Fruit fly (Drosophila melanogaster) whole organism, embryonic: ENCODE measurements around the gene Cand1.

ENCODE experiments used
- Atf-2 ChIP-seq: fragments of 200-800 bp; sonication (Bioruptor generic); optimal IDR thresholded peaks from 2 replicates; lab custom pipeline; 2016; ENCODE audit warnings: missing biosample characterization, missing genetic modification characterization
- Blimp-1 ChIP-seq: fragments of 200-800 bp; sonication (Bioruptor generic); optimal IDR thresholded peaks from 3 replicates; lab custom pipeline; 2018; ENCODE audit warnings: missing biosample characterization, missing genetic modification characterization, mild to moderate bottlenecking, moderate library complexity, missing genetic modification reagents
- CG11247 ChIP-seq: fragments of 200-800 bp; sonication (Bioruptor generic); IDR thresholded peaks from 2 replicates; pipeline ENCODE4 v1.3.6; 2022; ENCODE audit warnings: missing biosample characterization, missing genetic modification characterization
- CG11723 ChIP-seq: fragments of 200-800 bp; sonication (Bioruptor generic); optimal IDR thresholded peaks from 2 replicates; lab custom pipeline; 2017; ENCODE audit warnings: missing biosample characterization, mild to moderate bottlenecking, missing genetic modification characterization
- CG13424 ChIP-seq: fragments of 200-800 bp; sonication (Bioruptor generic); optimal IDR thresholded peaks from 2 replicates; lab custom pipeline; 2019; ENCODE audit warnings: missing biosample characterization, mild to moderate bottlenecking, missing genetic modification characterization, moderate library complexity
- CG14050 ChIP-seq: fragments of 200-800 bp; sonication (Bioruptor generic); IDR thresholded peaks from 3 replicates; pipeline ENCODE4 v1.3.6; 2022; ENCODE audit warnings: missing biosample characterization, missing genetic modification characterization
- CG15269 ChIP-seq: fragments of 200-800 bp; sonication (Bioruptor generic); optimal IDR thresholded peaks from 2 replicates; lab custom pipeline; 2018; ENCODE audit warnings: missing biosample characterization, mild to moderate bottlenecking, missing genetic modification characterization, moderate library complexity
- CG16815 ChIP-seq: fragments of 200-800 bp; sonication (Bioruptor generic); optimal IDR thresholded peaks from 3 replicates; lab custom pipeline; 2017; ENCODE audit warnings: missing biosample characterization, mild to moderate bottlenecking, missing genetic modification characterization
- CG1792 ChIP-seq: fragments of 200-800 bp; sonication (Bioruptor generic); optimal IDR thresholded peaks from 2 replicates; lab custom pipeline; 2016; ENCODE audit warnings: missing biosample characterization, missing genetic modification characterization
- CG18011 ChIP-seq: fragments of 200-800 bp; sonication (Bioruptor generic); optimal IDR thresholded peaks from 2 replicates; lab custom pipeline; 2017; ENCODE audit warnings: missing biosample characterization, missing genetic modification characterization, mild to moderate bottlenecking, moderate library complexity, missing genotype
- CG2129 ChIP-seq: fragments of 200-800 bp; sonication (Bioruptor generic); IDR thresholded peaks from 2 replicates; pipeline ENCODE4 v1.3.6; 2022; ENCODE audit warnings: missing biosample characterization, missing genetic modification characterization; ENCODE audit not compliant: partially characterized antibody
- CG31441 ChIP-seq: fragments of 200-800 bp; sonication (Bioruptor generic); IDR thresholded peaks from 2 replicates; pipeline ENCODE4 v1.3.6; 2022; ENCODE audit warnings: missing biosample characterization, missing genetic modification characterization
- CG3281 ChIP-seq: fragments of 200-800 bp; sonication (Bioruptor generic); optimal IDR thresholded peaks from 3 replicates; lab custom pipeline; 2017; ENCODE audit warnings: missing biosample characterization, mild to moderate bottlenecking, missing genetic modification characterization
- CG4404 ChIP-seq: fragments of 200-800 bp; sonication (Bioruptor generic); IDR thresholded peaks from 2 replicates; pipeline ENCODE4 v1.3.6; 2022; ENCODE audit warnings: missing biosample characterization, missing genetic modification characterization
- CG4730 ChIP-seq: fragments of 200-800 bp; sonication (Bioruptor generic); IDR thresholded peaks from 2 replicates; pipeline ENCODE4 v1.3.6; 2022; ENCODE audit warnings: missing biosample characterization, missing genetic modification characterization
- CG5180 ChIP-seq: fragments of 200-800 bp; sonication (Bioruptor generic); optimal IDR thresholded peaks from 3 replicates; lab custom pipeline; 2017; ENCODE audit warnings: missing biosample characterization, missing genetic modification characterization, mild to moderate bottlenecking, moderate library complexity, missing genetic modification reagents
- CG6689 ChIP-seq: fragments of 200-800 bp; sonication (Bioruptor generic); IDR thresholded peaks from 2 replicates; pipeline ENCODE4 v1.3.6; 2022; ENCODE audit warnings: missing biosample characterization, missing genetic modification characterization
- CG7928 ChIP-seq: fragments of 200-800 bp; sonication (Bioruptor generic); optimal IDR thresholded peaks from 2 replicates; lab custom pipeline; 2017; ENCODE audit warnings: missing biosample characterization, mild to moderate bottlenecking, missing genetic modification characterization
- D19A ChIP-seq: fragments of 200-800 bp; optimal IDR thresholded peaks from 3 replicates; lab custom pipeline; 2019; ENCODE audit warnings: missing biosample characterization, mild to moderate bottlenecking, missing genetic modification characterization, moderate library complexity
- D19B ChIP-seq: fragments of 200-800 bp; sonication (Bioruptor generic); optimal IDR thresholded peaks from 2 replicates; lab custom pipeline; 2017; ENCODE audit warnings: missing biosample characterization, mild to moderate bottlenecking, missing genetic modification characterization
- Dref ChIP-seq: fragments of 200-800 bp; sonication (Bioruptor generic); IDR thresholded peaks from 2 replicates; pipeline ENCODE4 v1.3.6; 2022; ENCODE audit warnings: missing biosample characterization, missing genetic modification characterization
- E2f1 ChIP-seq: fragments of 200-800 bp; sonication (Bioruptor generic); IDR thresholded peaks from 2 replicates; pipeline ENCODE4 v1.3.6; 2022; ENCODE audit warnings: missing biosample characterization, missing genetic modification characterization
- Gsc ChIP-seq: fragments of 200-800 bp; sonication (Bioruptor generic); IDR thresholded peaks from 2 replicates; pipeline ENCODE4 v1.3.6; 2022; ENCODE audit warnings: missing biosample characterization, missing genetic modification characterization
- Lhr ChIP-seq: fragments of 200-800 bp; sonication (Bioruptor generic); optimal IDR thresholded peaks from 3 replicates; lab custom pipeline; 2017; ENCODE audit warnings: mild to moderate bottlenecking, missing biosample characterization, missing genetic modification reagents, missing genetic modification characterization
- Mad ChIP-seq: fragments of 200-800 bp; sonication (Bioruptor generic); optimal IDR thresholded peaks from 2 replicates; lab custom pipeline; 2016; ENCODE audit warnings: missing biosample characterization, missing genetic modification characterization
- Myb ChIP-seq: fragments of 200-800 bp; sonication (Bioruptor generic); optimal IDR thresholded peaks from 2 replicates; lab custom pipeline; 2016; ENCODE audit warnings: missing biosample characterization, missing genetic modification characterization
- Oli ChIP-seq: fragments of 200-800 bp; sonication (Bioruptor generic); optimal IDR thresholded peaks from 2 replicates; lab custom pipeline; 2018; ENCODE audit warnings: missing biosample characterization, mild to moderate bottlenecking, missing genetic modification characterization, moderate library complexity
- Opbp ChIP-seq: fragments of 200-800 bp; sonication (Bioruptor generic); IDR thresholded peaks from 3 replicates; pipeline ENCODE4 v1.3.6; 2022; ENCODE audit warnings: missing biosample characterization, missing genetic modification characterization; ENCODE audit not compliant: partially characterized antibody
- Sox102F ChIP-seq: fragments of 200-800 bp; sonication (Bioruptor generic); optimal IDR thresholded peaks from 2 replicates; lab custom pipeline; 2018; ENCODE audit warnings: missing biosample characterization, mild to moderate bottlenecking, missing genetic modification characterization, moderate library complexity
- TFAM ChIP-seq: fragments of 200-800 bp; sonication (Bioruptor generic); optimal IDR thresholded peaks from 2 replicates; lab custom pipeline; 2017; ENCODE audit warnings: missing biosample characterization, missing genetic modification characterization, inconsistent platforms
- bsh ChIP-seq, 2 experiments: fragments of 200-800 bp; sonication (Bioruptor generic); optimal IDR thresholded peaks; 2 replicates each; lab custom pipeline; 2017 to 2018; ENCODE audit warnings: mild to moderate bottlenecking in 2 of 2, missing biosample characterization in 2 of 2, missing genetic modification characterization in 2 of 2, moderate library complexity in 1 of 2
- btn ChIP-seq: fragments of 200-800 bp; sonication (Bioruptor generic); optimal IDR thresholded peaks from 2 replicates; lab custom pipeline; 2016; ENCODE audit warnings: missing biosample characterization, missing genetic modification characterization
- cas ChIP-seq: fragments of 200-800 bp; sonication (Bioruptor generic); IDR thresholded peaks from 2 replicates; pipeline ENCODE4 v1.3.6; 2022; ENCODE audit warnings: missing biosample characterization, missing genetic modification characterization
- cato ChIP-seq: fragments of 200-800 bp; sonication (Bioruptor generic); optimal IDR thresholded peaks from 2 replicates; lab custom pipeline; 2016; ENCODE audit warnings: missing biosample characterization, missing genetic modification characterization, borderline replicate concordance
- corto ChIP-seq: fragments of 200-800 bp; sonication (Bioruptor generic); optimal IDR thresholded peaks from 2 replicates; lab custom pipeline; 2016; ENCODE audit warnings: missing biosample characterization, mild to moderate bottlenecking, missing genetic modification characterization, moderate library complexity
- esg ChIP-seq: fragments of 200-800 bp; sonication (Bioruptor generic); conservative IDR thresholded peaks from 2 replicates; pipeline ENCODE4 v1.3.6; 2022; ENCODE audit warnings: missing biosample characterization, missing genetic modification characterization
- fd96Cb ChIP-seq: fragments of 200-800 bp; sonication (Bioruptor generic); optimal IDR thresholded peaks from 2 replicates; lab custom pipeline; 2018; ENCODE audit warnings: missing biosample characterization, mild to moderate bottlenecking, missing genetic modification characterization, moderate library complexity
- hbn ChIP-seq: fragments of 200-800 bp; sonication (Bioruptor generic); IDR thresholded peaks from 2 replicates; pipeline ENCODE4 v1.3.6; 2022; ENCODE audit warnings: missing biosample characterization, missing genetic modification characterization; ENCODE audit not compliant: partially characterized antibody
- inv ChIP-seq: fragments of 200-800 bp; sonication (Bioruptor generic); IDR thresholded peaks from 2 replicates; pipeline ENCODE4 v1.3.6; 2022; ENCODE audit warnings: missing biosample characterization, missing genetic modification characterization; ENCODE audit not compliant: partially characterized antibody
- lbe ChIP-seq: fragments of 200-800 bp; sonication (Bioruptor generic); optimal IDR thresholded peaks from 2 replicates; lab custom pipeline; 2016; ENCODE audit warnings: missing biosample characterization, mild to moderate bottlenecking, missing genetic modification characterization
- maf-S ChIP-seq: fragments of 200-800 bp; sonication (Bioruptor generic); optimal IDR thresholded peaks from 2 replicates; lab custom pipeline; 2016; ENCODE audit warnings: missing biosample characterization, missing genetic modification characterization
- nmo ChIP-seq: fragments of 200-800 bp; sonication (Bioruptor generic); optimal IDR thresholded peaks from 2 replicates; lab custom pipeline; 2018; ENCODE audit warnings: missing biosample characterization, mild to moderate bottlenecking, missing genetic modification characterization, moderate library complexity
- pita ChIP-seq: fragments of 200-800 bp; sonication (Bioruptor generic); optimal IDR thresholded peaks from 2 replicates; lab custom pipeline; 2017; ENCODE audit warnings: missing biosample characterization, mild to moderate bottlenecking, missing genetic modification characterization
- salm ChIP-seq: fragments of 200-800 bp; sonication (Bioruptor generic); optimal IDR thresholded peaks from 2 replicates; lab custom pipeline; 2018; ENCODE audit warnings: missing biosample characterization, mild to moderate bottlenecking, missing genetic modification characterization
- sc ChIP-seq, 3 experiments: fragments of >200 bp in 2 of 3; fragments of 200-800 bp in 1 of 3; sonication (Bioruptor generic) in 1 of 3; optimal IDR thresholded peaks; 2 replicates in 2 of 3; 3 replicates in 1 of 3; lab custom pipeline; 2017; ENCODE audit warnings: mild to moderate bottlenecking in 1 of 3, missing biosample characterization in 1 of 3, missing genetic modification characterization in 1 of 3, missing genetic modification reagents in 1 of 3
- slp2 ChIP-seq: fragments of 200-800 bp; sonication (Bioruptor generic); optimal IDR thresholded peaks from 2 replicates; lab custom pipeline; 2016; ENCODE audit warnings: missing biosample characterization, missing genetic modification characterization
- sna ChIP-seq: fragments of 200-800 bp; sonication (Bioruptor generic); IDR thresholded peaks from 2 replicates; pipeline ENCODE4 v1.3.6; 2022; ENCODE audit warnings: missing biosample characterization, missing genetic modification characterization; ENCODE audit not compliant: partially characterized antibody
- unc-4 ChIP-seq: fragments of 200-800 bp; sonication (Bioruptor generic); IDR thresholded peaks from 2 replicates; pipeline ENCODE4 v1.3.6; 2022; ENCODE audit warnings: missing biosample characterization, missing genetic modification characterization; ENCODE audit not compliant: partially characterized antibody

Cand1 gene

dm6 chr2L:10381890-10382450, 19.5 kb upstream of the Cand1 start, which contains the start of gene CG5096 (continued):
- TF ChIP-seq Oli (tag; lab: Kevin White, UChicago): peak; percentile 86
- no peak for TF ChIP-seq hbn (GFP tag; lab: Robert Waterston, UW)
- peak; percentile 62 for TF ChIP-seq lbe
- TF ChIP-seq CG11247 (GFP tag; lab: Robert Waterston, UW): no peak; the same call in 1 of the 2 replicates
- no peak for TF ChIP-seq inv (GFP tag; lab: Robert Waterston, UW)
- no peak for TF ChIP-seq Lhr (GFP tag; lab: Kevin White, UChicago)
- TF ChIP-seq D19B (GFP tag; lab: Kevin White, UChicago): peak; percentile 81
- TF ChIP-seq CG6689: peak; percentile 89
- TF ChIP-seq unc-4 (GFP tag; lab: Robert Waterston, UW): no peak
- TF ChIP-seq Dref (GFP tag; lab: Robert Waterston, UW): no peak
- no peak for TF ChIP-seq CG4404 (GFP tag; lab: Robert Waterston, UW)
- TF ChIP-seq Blimp-1: peak; percentile 85
- peak; percentile 76; the same call in 1 of the 2 replicates for TF ChIP-seq cas (GFP tag; lab: Robert Waterston, UW)
- peak; percentile 50 for TF ChIP-seq cato (GFP tag; lab: Kevin White, UChicago)
- peak; percentile 88 for TF ChIP-seq E2f1 (GFP tag; lab: Robert Waterston, UW)
- no peak for TF ChIP-seq Opbp (GFP tag; lab: Robert Waterston, UW)
- no peak for TF ChIP-seq TFAM (GFP tag; lab: Kevin White, UChicago)
- TF ChIP-seq Atf-2 (GFP tag; lab: Kevin White, UChicago): peak; percentile 70
- TF ChIP-seq salm (tag; lab: Kevin White, UChicago): peak; percentile 87
- peak; percentile 41 for TF ChIP-seq CG7928 (GFP tag; lab: Kevin White, UChicago)
- no peak for TF ChIP-seq CG2129 (GFP tag; lab: Robert Waterston, UW)
- TF ChIP-seq pita: no peak
- TF ChIP-seq CG13424 (tag; lab: Kevin White, UChicago): peak; percentile 93
- peak; percentile 14 for TF ChIP-seq CG16815
- TF ChIP-seq maf-S (GFP tag; lab: Kevin White, UChicago): peak; percentile 67
- TF ChIP-seq CG31441 (GFP tag; lab: Robert Waterston, UW): peak; percentile 87
- TF ChIP-seq CG5180 (GFP tag; lab: Kevin White, UChicago): peak; percentile 78
- peak; percentile 92 for TF ChIP-seq CG3281
- peak; percentile 47 for TF ChIP-seq Mad
- peak; percentile 87 for TF ChIP-seq CG14050 (GFP tag; lab: Robert Waterston, UW)
- TF ChIP-seq Gsc (GFP tag; lab: Robert Waterston, UW): no peak
- TF ChIP-seq CG4730 (GFP tag; lab: Robert Waterston, UW): peak; percentile 80
- TF ChIP-seq slp2 (GFP tag; lab: Kevin White, UChicago): peak; percentile 47
- peak; percentile 96 for TF ChIP-seq D19A (tag; lab: Kevin White, UChicago)
- TF ChIP-seq esg (GFP tag; lab: Robert Waterston, UW): peak; percentile 82
- TF ChIP-seq CG1792 (GFP tag; lab: Kevin White, UChicago): peak; percentile 78
- TF ChIP-seq Sox102F (GFP tag; lab: Kevin White, UChicago): peak; percentile 91
- peak; percentile 57 for TF ChIP-seq CG18011 (GFP tag; lab: Kevin White, UChicago)
- TF ChIP-seq CG11723 (GFP tag; lab: Kevin White, UChicago): peak; percentile 70
- peak in 1 of 2 experiments; percentile 90 for TF ChIP-seq bsh (GFP tag; optimal IDR thresholded peaks at IDR 0.05; lab: Kevin White, UChicago)
- TF ChIP-seq corto (GFP tag; lab: Kevin White, UChicago): peak; percentile 27
- peak; percentile 68 for TF ChIP-seq Myb
- TF ChIP-seq fd96Cb: peak; percentile 84
- peak; percentile 41 for TF ChIP-seq btn (GFP tag; lab: Kevin White, UChicago)
- no peak for TF ChIP-seq sna (GFP tag; lab: Robert Waterston, UW)
- TF ChIP-seq nmo (GFP tag; lab: Kevin White, UChicago): peak; percentile 88
- TF ChIP-seq CG15269: peak; percentile 95
- TF ChIP-seq sc (optimal IDR thresholded peaks at IDR 0.05; lab: Kevin White, UChicago): no peak
- peak; percentile 51 for TF ChIP-seq sc (GFP tag; optimal IDR thresholded peaks at IDR 0.05; lab: Kevin White, UChicago)
